Worm (Caenorhabditis elegans) whole organism, midembryonic: ENCODE results near the gene C50F4.4.

Experiments
- T22C8.4 ChIP-seq: fragments of 200-800 bp; sonication (Bioruptor generic); IDR thresholded peaks from 2 replicates; pipeline ENCODE4 v1.3.6; 2022; ENCODE audit warnings: missing genetic modification characterization, missing compliant biosample characterization
- cog-1 ChIP-seq: sonication (generic microtip); optimal IDR thresholded peaks from 2 replicates; lab custom pipeline; 2016; ENCODE audit warnings: missing genetic modification characterization, missing compliant biosample characterization
- flt-1 ChIP-seq: fragments of 200-800 bp; sonication (Bioruptor generic); IDR thresholded peaks from 2 replicates; pipeline ENCODE4 v1.3.6; 2022; ENCODE audit warnings: missing genetic modification characterization, missing compliant biosample characterization
- klf-2 ChIP-seq: fragments of 200-800 bp; sonication (Bioruptor generic); conservative IDR thresholded peaks from 2 replicates; pipeline ENCODE4 v1.3.6; 2022; ENCODE audit warnings: missing genetic modification reagents, missing genetic modification characterization, missing compliant biosample characterization
- med-1 ChIP-seq: sonication (generic microtip); optimal IDR thresholded peaks from 2 replicates; lab custom pipeline; 2017; ENCODE audit warnings: missing genetic modification characterization, mild to moderate bottlenecking, missing compliant biosample characterization, antibody characterized with exemption, missing genetic modification reagents; ENCODE audit not compliant: insufficient read depth
- ref-1 ChIP-seq: fragments of 200-800 bp; sonication (Bioruptor generic); conservative IDR thresholded peaks from 2 replicates; pipeline ENCODE4 v1.3.6; 2022; ENCODE audit warnings: missing genetic modification reagents, missing genetic modification characterization, missing compliant biosample characterization
- tab-1 ChIP-seq: fragments of 200-800 bp; sonication (Bioruptor generic); IDR thresholded peaks from 2 replicates; pipeline ENCODE4 v1.3.6; 2022; ENCODE audit warnings: missing genetic modification characterization, missing compliant biosample characterization
- ztf-23 ChIP-seq: fragments of 200-800 bp; sonication (Bioruptor generic); IDR thresholded peaks from 2 replicates; pipeline ENCODE4 v1.3.6; 2022; ENCODE audit warnings: missing genetic modification reagents, missing genetic modification characterization, missing compliant biosample characterization
- ztf-29 ChIP-seq: fragments of 200-800 bp; sonication (Bioruptor generic); IDR thresholded peaks from 2 replicates; pipeline ENCODE4 v1.3.6; 2022; ENCODE audit warnings: missing genetic modification reagents, missing genetic modification characterization, missing compliant biosample characterization

The C50F4.4 gene

DNA sequence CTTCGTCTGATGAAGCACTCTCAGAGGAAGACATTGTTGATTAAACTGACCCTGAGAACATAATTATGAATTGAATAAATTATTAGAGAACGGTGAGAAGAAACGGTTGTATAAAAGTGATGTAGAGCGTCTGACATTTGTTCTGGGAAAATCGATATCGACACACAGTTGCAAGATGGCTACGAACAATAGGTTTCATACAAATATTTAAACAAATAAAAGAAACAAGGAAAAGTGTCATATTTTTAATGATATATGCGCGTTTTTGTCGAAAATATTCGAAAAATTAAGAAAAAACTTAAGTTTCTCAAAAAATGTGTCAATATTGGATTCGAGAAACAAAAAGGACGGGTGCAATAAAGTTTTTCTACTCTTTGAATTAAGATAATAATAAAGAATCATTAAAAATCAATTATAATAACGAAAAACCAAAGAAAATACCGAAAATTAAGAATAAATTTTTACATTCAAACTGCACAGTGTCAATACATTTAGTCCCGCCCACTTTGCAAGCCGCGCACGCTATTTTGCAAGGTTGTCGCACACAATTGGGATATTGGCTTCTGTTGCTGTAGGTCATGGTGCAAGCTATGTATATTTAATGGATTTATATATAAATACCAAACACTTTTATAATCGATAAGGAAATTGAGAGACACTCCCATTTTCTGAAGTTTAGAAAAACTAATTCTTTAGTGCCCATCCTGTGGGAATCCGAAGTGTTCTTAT is 46.2 kb downstream of the C50F4.4 start, which contains the start of gene rtfo-1:
Gene rtfo-1 (minus strand): TSS at position 51 of the 729 bp plus-strand sequence.
- peak; percentile 55 for TF ChIP-seq cog-1 (tag; lab: Kevin White, UChicago)
- TF ChIP-seq med-1 (GFP tag; lab: Kevin White, UChicago), result peak; percentile 89
- TF ChIP-seq tab-1 (GFP tag; lab: Robert Waterston, UW), result no peak
- peak; percentile 82 for TF ChIP-seq ztf-23 (GFP tag; lab: Robert Waterston, UW)
- 0 out of 2 replicates have a peak, but pooled peaks have one; percentile 34 for TF ChIP-seq klf-2
- TF ChIP-seq flt-1, result peak; percentile 84
- TF ChIP-seq T22C8.4 (GFP tag; lab: Robert Waterston, UW), result no peak
- peak; percentile 80; the same call in 1 of the 2 replicates for TF ChIP-seq ztf-29 (GFP tag; lab: Robert Waterston, UW)
- no peak for TF ChIP-seq ref-1 (GFP tag; lab: Robert Waterston, UW)

DNA sequence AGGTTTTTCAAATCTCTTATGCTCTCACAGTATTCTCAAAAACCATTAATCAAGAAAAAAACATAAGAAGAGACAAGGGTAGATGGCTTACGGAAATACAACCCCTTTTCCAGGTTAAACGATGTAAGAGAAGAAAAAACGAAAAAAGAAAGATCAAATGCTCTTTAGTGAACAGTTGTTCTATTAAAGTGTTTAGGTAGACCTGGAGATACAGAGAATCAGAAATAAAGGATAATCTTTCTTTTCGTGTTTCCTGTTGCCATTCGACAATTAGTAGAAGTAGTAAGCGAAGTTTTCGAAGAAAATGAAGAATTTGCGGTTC is 46.7 kb downstream of the C50F4.4 start, which contains the start of gene K09G1.1:
Gene K09G1.1 (plus strand): TSS at position 223 of the 322 bp plus-strand sequence.
- TF ChIP-seq ztf-29 (GFP tag; lab: Robert Waterston, UW) (no peak), ztf-23 (GFP tag; lab: Robert Waterston, UW) (no peak), med-1 (GFP tag; lab: Kevin White, UChicago) (no peak), klf-2 (no peak), flt-1 (no peak), cog-1 (tag; lab: Kevin White, UChicago) (no peak), T22C8.4 (GFP tag; lab: Robert Waterston, UW) (no peak), ref-1 (GFP tag; lab: Robert Waterston, UW) (no peak), tab-1 (GFP tag; lab: Robert Waterston, UW) (no peak)

DNA sequence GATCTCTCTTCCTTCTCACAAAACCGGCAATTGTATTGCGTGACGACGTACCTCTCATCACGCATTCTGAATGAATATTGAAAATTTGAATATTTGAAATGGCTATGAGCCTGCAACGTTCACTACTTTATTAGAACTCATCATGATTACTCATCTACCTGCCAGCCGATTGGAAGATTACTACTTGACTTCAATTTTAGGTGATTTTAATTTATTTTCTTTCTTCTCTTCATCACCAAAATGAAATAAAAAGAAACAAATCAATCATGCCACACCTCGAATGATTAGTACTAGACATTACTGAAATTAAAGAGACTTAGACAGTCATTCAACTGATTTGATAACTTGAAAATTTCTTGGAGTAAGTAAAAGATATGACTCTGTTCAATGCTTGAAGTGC is 47.7 kb downstream of the C50F4.4 start:
- TF ChIP-seq klf-2, result no peak
- no peak for TF ChIP-seq tab-1 (GFP tag; lab: Robert Waterston, UW)
- no peak for TF ChIP-seq ztf-23 (GFP tag; lab: Robert Waterston, UW)
- TF ChIP-seq ztf-29 (GFP tag; lab: Robert Waterston, UW), result no peak
- no peak for TF ChIP-seq T22C8.4 (GFP tag; lab: Robert Waterston, UW)
- no peak for TF ChIP-seq flt-1
- no peak for TF ChIP-seq med-1 (GFP tag; lab: Kevin White, UChicago)
- TF ChIP-seq cog-1 (tag; lab: Kevin White, UChicago), result no peak
- no peak for TF ChIP-seq ref-1 (GFP tag; lab: Robert Waterston, UW)
